Worm (Caenorhabditis elegans): ENCODE results near the gene Y110A2AL.10.

DNA sequence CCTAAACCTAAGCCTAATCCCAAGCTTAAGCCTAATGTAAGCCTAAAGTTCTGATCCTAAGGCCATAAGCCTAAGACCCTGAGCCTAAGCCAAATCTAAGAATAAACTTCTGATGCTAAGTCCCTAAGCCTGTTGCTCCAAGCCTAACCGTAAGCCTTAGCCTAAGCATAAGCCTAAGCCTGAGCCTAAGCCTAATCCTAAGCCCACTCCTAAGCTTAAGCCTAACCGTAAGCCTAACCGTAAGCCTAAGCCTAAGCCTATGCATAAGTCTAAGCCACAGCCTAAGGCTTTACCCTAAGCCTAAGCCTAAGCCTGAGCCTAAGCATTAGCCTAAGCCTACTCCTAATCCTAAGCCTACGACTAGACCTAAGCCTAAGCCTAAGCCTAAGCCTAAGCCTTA, 12.4 kb downstream of the Y110A2AL.10 start:
- no peak for TF ChIP-seq mdl-1 (tag; optimal IDR thresholded peaks at IDR 0.05)
- TF ChIP-seq ceh-82 (tag; optimal IDR thresholded peaks at IDR 0.05) = no peak
- no peak for TF ChIP-seq aly-2 (tag; optimal IDR thresholded peaks at IDR 0.05)
- TF ChIP-seq ceh-28 (tag; optimal IDR thresholded peaks at IDR 0.05) = no peak
- no peak for TF ChIP-seq unc-62 (GFP tag; optimal IDR thresholded peaks at IDR 0.05)
- no peak for TF ChIP-seq lin-15B (tag; optimal IDR thresholded peaks at IDR 0.05)
- TF ChIP-seq fos-1 (tag; optimal IDR thresholded peaks at IDR 0.05) = no peak
- no peak for TF ChIP-seq ztf-4 (tag; optimal IDR thresholded peaks at IDR 0.05)
- TF ChIP-seq zag-1 (tag; optimal IDR thresholded peaks at IDR 0.05) = no peak
- TF ChIP-seq jun-1 (tag; optimal IDR thresholded peaks at IDR 0.05) = no peak
- TF ChIP-seq daf-12 (tag; optimal IDR thresholded peaks at IDR 0.05) = no peak
- TF ChIP-seq elt-2 (tag; optimal IDR thresholded peaks at IDR 0.05) = no peak
- no peak for TF ChIP-seq egl-5 (tag; optimal IDR thresholded peaks at IDR 0.05)

Measured in whole organism, L3 larva.